Worm (Caenorhabditis elegans) whole organism, mixed stage, embryonic: ENCODE measurements around the gene C44C10.10.
A peak's percentile ranks its signal among the peaks of the same experiment; 100 is the strongest.

Experiments
- blmp-1 ChIP-seq: fragments of 150-350 bp; optimal IDR thresholded peaks from 2 replicates; lab custom pipeline; 2014; ENCODE audit warnings: missing biosample characterization, missing genetic modification characterization
- ceh-39 ChIP-seq: fragments of 150-350 bp; optimal IDR thresholded peaks from 2 replicates; lab custom pipeline; 2014; ENCODE audit warnings: missing biosample characterization, missing genetic modification characterization
- ces-1 ChIP-seq: fragments of 150-350 bp; optimal IDR thresholded peaks from 2 replicates; lab custom pipeline; 2014; ENCODE audit warnings: missing biosample characterization, missing genetic modification reagents, missing genetic modification characterization
- elt-1 ChIP-seq: sonication (generic microtip); optimal IDR thresholded peaks from 2 replicates; lab custom pipeline; 2017; ENCODE audit warnings: missing genetic modification characterization, mild to moderate bottlenecking, missing compliant biosample characterization, antibody characterized with exemption, moderate library complexity, borderline replicate concordance; ENCODE audit not compliant: insufficient read depth
- elt-3 ChIP-seq: fragments of 150-350 bp; optimal IDR thresholded peaks from 2 replicates; lab custom pipeline; 2014; ENCODE audit warnings: missing biosample characterization, missing genetic modification characterization
- hlh-1 ChIP-seq: fragments of 150-350 bp; optimal IDR thresholded peaks from 2 replicates; lab custom pipeline; 2014; ENCODE audit warnings: missing biosample characterization, missing genetic modification reagents, missing genetic modification characterization
- lin-13 ChIP-seq: fragments of 150-350 bp; optimal IDR thresholded peaks from 2 replicates; lab custom pipeline; 2014; ENCODE audit warnings: missing biosample characterization, missing genetic modification characterization
- mab-5 ChIP-seq: fragments of 150-350 bp; optimal IDR thresholded peaks from 2 replicates; lab custom pipeline; 2014; ENCODE audit warnings: missing biosample characterization, missing genetic modification characterization
- nhr-12 ChIP-seq: fragments of 150-350 bp; optimal IDR thresholded peaks from 2 replicates; lab custom pipeline; 2014; ENCODE audit warnings: missing biosample characterization, missing genetic modification characterization
- nhr-76 ChIP-seq: sonication (generic microtip); optimal IDR thresholded peaks from 2 replicates; lab custom pipeline; 2017; ENCODE audit warnings: missing biosample characterization, missing genetic modification characterization
- pha-4 ChIP-seq: fragments of 150-350 bp; optimal IDR thresholded peaks from 2 replicates; lab custom pipeline; 2018; ENCODE audit warnings: missing biosample characterization, missing genetic modification reagents, missing genetic modification characterization
- snpc-4 ChIP-seq: fragments of 150-350 bp; optimal IDR thresholded peaks from 2 replicates; lab custom pipeline; 2014; ENCODE audit warnings: missing biosample characterization, missing genetic modification characterization
- unc-120 ChIP-seq: sonication (generic microtip); optimal IDR thresholded peaks from 2 replicates; lab custom pipeline; 2017; ENCODE audit warnings: missing genetic modification characterization, missing compliant biosample characterization; ENCODE audit not compliant: poor library complexity, severe bottlenecking
- ztf-11 ChIP-seq: fragments of 150-350 bp; optimal IDR thresholded peaks from 2 replicates; lab custom pipeline; 2014; ENCODE audit warnings: missing biosample characterization, missing genetic modification characterization

DNA sequence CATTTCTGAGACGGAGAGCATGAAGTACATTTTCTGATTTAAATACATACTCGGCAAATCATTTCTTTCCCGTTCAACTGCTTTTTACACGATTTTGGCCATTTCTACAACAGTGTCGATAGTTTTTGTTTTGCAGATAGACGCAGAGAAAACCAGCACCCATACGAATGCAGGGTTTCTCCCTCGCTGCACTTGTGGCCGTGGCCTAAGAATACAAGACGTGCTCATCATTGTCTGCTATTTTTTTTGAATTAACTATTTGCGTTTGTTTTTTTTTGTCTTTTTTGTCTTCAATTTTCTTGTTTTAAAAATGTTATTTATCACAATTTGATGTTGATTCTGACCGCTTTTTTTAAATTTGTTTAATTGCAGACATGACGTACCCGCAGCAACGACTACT, 3.0 kb downstream of the C44C10.10 start, which contains the start of gene smcl-1:
- no peak for TF ChIP-seq snpc-4 (tag; lab: Kevin White, UChicago)
- TF ChIP-seq elt-1 (tag; lab: Kevin White, UChicago): no peak
- TF ChIP-seq elt-3 (tag; lab: Kevin White, UChicago): no peak
- TF ChIP-seq blmp-1 (tag; lab: Kevin White, UChicago): no peak
- TF ChIP-seq unc-120: no peak
- TF ChIP-seq pha-4: no peak
- TF ChIP-seq nhr-12 (tag; lab: Kevin White, UChicago): no peak
- TF ChIP-seq hlh-1 (tag; lab: Kevin White, UChicago): peak; percentile 34
- no peak for TF ChIP-seq ces-1 (GFP tag; lab: Kevin White, UChicago)
- TF ChIP-seq ceh-39: no peak
- no peak for TF ChIP-seq nhr-76 (tag; lab: Kevin White, UChicago)
- TF ChIP-seq ztf-11 (tag; lab: Kevin White, UChicago): no peak
- no peak for TF ChIP-seq mab-5 (tag; lab: Kevin White, UChicago)
- TF ChIP-seq lin-13: no peak
